Worm (Caenorhabditis elegans) whole organism, L3 larva: ENCODE results near the gene F21D5.4.

ENCODE experiments used
- R02D3.7 ChIP-seq: fragments of 150-350 bp; optimal IDR thresholded peaks from 2 replicates; lab custom pipeline; 2014; ENCODE audit warnings: missing biosample characterization, missing genetic modification characterization
- ZK546.5 ChIP-seq: sonication (generic microtip); optimal IDR thresholded peaks from 2 replicates; lab custom pipeline; 2017; ENCODE audit warnings: missing biosample characterization, missing genetic modification characterization
- ama-1 ChIP-seq: fragments of 150-350 bp; optimal IDR thresholded peaks from 2 replicates; lab custom pipeline; 2018
- ceh-28 ChIP-seq: fragments of 150-350 bp; optimal IDR thresholded peaks from 2 replicates; lab custom pipeline; 2014; ENCODE audit warnings: missing biosample characterization, missing genetic modification reagents, missing genetic modification characterization
- ceh-82 ChIP-seq: fragments of 150-350 bp; optimal IDR thresholded peaks from 2 replicates; lab custom pipeline; 2014; ENCODE audit warnings: missing biosample characterization, missing genetic modification characterization
- ceh-9 ChIP-seq: sonication (generic microtip); optimal IDR thresholded peaks from 2 replicates; lab custom pipeline; 2018; ENCODE audit warnings: missing biosample characterization, missing genetic modification characterization
- daf-12 ChIP-seq: fragments of 150-350 bp; optimal IDR thresholded peaks from 2 replicates; lab custom pipeline; 2014; ENCODE audit warnings: missing biosample characterization, missing genetic modification reagents, missing genetic modification characterization
- egl-27 ChIP-seq: sonication (generic microtip); optimal IDR thresholded peaks from 4 replicates; lab custom pipeline; 2017; ENCODE audit warnings: missing biosample characterization, missing genetic modification reagents, missing genetic modification characterization
- egl-5 ChIP-seq: fragments of 150-350 bp; optimal IDR thresholded peaks from 2 replicates; lab custom pipeline; 2017; ENCODE audit warnings: missing biosample characterization, missing genetic modification reagents, missing genetic modification characterization, inconsistent platforms
- elt-1 ChIP-seq: fragments of 150-350 bp; optimal IDR thresholded peaks from 2 replicates; lab custom pipeline; 2014; ENCODE audit warnings: missing biosample characterization, missing genetic modification characterization
- elt-2 ChIP-seq: sonication (generic microtip); optimal IDR thresholded peaks from 2 replicates; lab custom pipeline; 2016; ENCODE audit warnings: missing genetic modification reagents, mild to moderate bottlenecking, missing genetic modification characterization, missing compliant biosample characterization
- elt-3 ChIP-seq, 3 experiments: fragments of 150-350 bp in 1 of 3; sonication (generic microtip) in 2 of 3; optimal IDR thresholded peaks; 2 replicates in 2 of 3; 4 replicates in 1 of 3; lab custom pipeline; 2014 to 2017; ENCODE audit warnings: missing biosample characterization in 3 of 3, missing genetic modification characterization in 3 of 3
- eor-1 ChIP-seq, 2 experiments: fragments of 150-350 bp; optimal IDR thresholded peaks; 2 replicates each; lab custom pipeline; 2014 to 2018; ENCODE audit warnings: missing biosample characterization in 2 of 2, missing genetic modification characterization in 2 of 2
- fkh-10 ChIP-seq: sonication (generic microtip); optimal IDR thresholded peaks from 2 replicates; lab custom pipeline; 2017; ENCODE audit warnings: missing biosample characterization, missing genetic modification reagents, missing genetic modification characterization
- fkh-2 ChIP-seq: fragments of 150-350 bp; optimal IDR thresholded peaks from 2 replicates; lab custom pipeline; 2014; ENCODE audit warnings: missing biosample characterization, missing genetic modification reagents, missing genetic modification characterization
- fos-1 ChIP-seq: fragments of 150-350 bp; optimal IDR thresholded peaks from 2 replicates; lab custom pipeline; 2014; ENCODE audit warnings: missing biosample characterization, missing genetic modification characterization
- hmg-11 ChIP-seq: sonication (generic microtip); optimal IDR thresholded peaks from 2 replicates; lab custom pipeline; 2016; ENCODE audit warnings: missing genetic modification characterization, missing compliant biosample characterization
- jun-1 ChIP-seq: fragments of 150-350 bp; optimal IDR thresholded peaks from 2 replicates; lab custom pipeline; 2014; ENCODE audit warnings: missing biosample characterization, missing genetic modification reagents, missing genetic modification characterization
- lin-15B ChIP-seq: fragments of 150-350 bp; optimal IDR thresholded peaks from 2 replicates; lab custom pipeline; 2014; ENCODE audit warnings: missing biosample characterization, missing genetic modification characterization
- lin-39 ChIP-seq: fragments of 150-350 bp; optimal IDR thresholded peaks from 2 replicates; lab custom pipeline; 2018; ENCODE audit warnings: missing biosample characterization, missing genetic modification reagents, missing genetic modification characterization
- lsy-12 ChIP-seq: sonication (generic microtip); optimal IDR thresholded peaks from 2 replicates; lab custom pipeline; 2016; ENCODE audit warnings: mild to moderate bottlenecking, missing genetic modification characterization, missing compliant biosample characterization
- mdl-1 ChIP-seq: fragments of 150-350 bp; optimal IDR thresholded peaks from 2 replicates; lab custom pipeline; 2014; ENCODE audit warnings: missing biosample characterization, missing genetic modification characterization
- mml-1 ChIP-seq: fragments of 150-350 bp; sonication (generic microtip); optimal IDR thresholded peaks from 3 replicates; lab custom pipeline; 2014; ENCODE audit warnings: missing biosample characterization, missing genetic modification characterization
- nfya-1 ChIP-seq: sonication (generic microtip); optimal IDR thresholded peaks from 2 replicates; lab custom pipeline; 2017; ENCODE audit warnings: missing genetic modification characterization, mild to moderate bottlenecking, missing compliant biosample characterization, antibody characterized with exemption, moderate library complexity; ENCODE audit not compliant: insufficient read depth
- nhr-11 ChIP-seq: fragments of 150-350 bp; optimal IDR thresholded peaks from 2 replicates; lab custom pipeline; 2014; ENCODE audit warnings: missing biosample characterization, missing genetic modification characterization
- nhr-12 ChIP-seq: fragments of 150-350 bp; optimal IDR thresholded peaks from 2 replicates; lab custom pipeline; 2014; ENCODE audit warnings: missing biosample characterization, missing genetic modification characterization
- nhr-23 ChIP-seq: fragments of 150-350 bp; optimal IDR thresholded peaks from 2 replicates; lab custom pipeline; 2014; ENCODE audit warnings: missing biosample characterization, missing genetic modification reagents, missing genetic modification characterization
- nhr-237 ChIP-seq: fragments of 150-350 bp; optimal IDR thresholded peaks from 2 replicates; lab custom pipeline; 2014; ENCODE audit warnings: missing biosample characterization, missing genetic modification characterization
- nhr-25 ChIP-seq: sonication (generic microtip); optimal IDR thresholded peaks from 2 replicates; lab custom pipeline; 2017; ENCODE audit warnings: missing biosample characterization, missing genetic modification characterization
- nhr-28 ChIP-seq: fragments of 150-350 bp; optimal IDR thresholded peaks from 2 replicates; lab custom pipeline; 2014; ENCODE audit warnings: missing biosample characterization, missing genetic modification characterization
- nhr-43 ChIP-seq: sonication (generic microtip); optimal IDR thresholded peaks from 2 replicates; lab custom pipeline; 2016; ENCODE audit warnings: mild to moderate bottlenecking, missing genetic modification characterization, missing compliant biosample characterization; ENCODE audit not compliant: poor library complexity, severe bottlenecking
- nhr-67 ChIP-seq: fragments of 150-350 bp; optimal IDR thresholded peaks from 2 replicates; lab custom pipeline; 2014; ENCODE audit warnings: missing biosample characterization, missing genetic modification characterization
- nhr-77 ChIP-seq: fragments of 150-350 bp; optimal IDR thresholded peaks from 2 replicates; lab custom pipeline; 2014; ENCODE audit warnings: missing biosample characterization, missing genetic modification characterization
- pha-4 ChIP-seq: fragments of 150-350 bp; optimal IDR thresholded peaks from 2 replicates; lab custom pipeline; 2014; ENCODE audit warnings: missing biosample characterization, missing genetic modification reagents, missing genetic modification characterization
- pqm-1 ChIP-seq: fragments of 150-350 bp; optimal IDR thresholded peaks from 2 replicates; lab custom pipeline; 2017; ENCODE audit warnings: missing biosample characterization, missing genetic modification characterization, inconsistent platforms
- sea-2 ChIP-seq: fragments of 150-350 bp; sonication (generic microtip); optimal IDR thresholded peaks from 4 replicates; lab custom pipeline; 2014; ENCODE audit warnings: missing biosample characterization, missing genetic modification reagents, missing genetic modification characterization
- skn-1 ChIP-seq: fragments of 150-350 bp; optimal IDR thresholded peaks from 2 replicates; lab custom pipeline; 2014; ENCODE audit warnings: missing biosample characterization, missing genetic modification characterization
- snpc-4 ChIP-seq: fragments of 150-350 bp; optimal IDR thresholded peaks from 2 replicates; lab custom pipeline; 2014; ENCODE audit warnings: missing biosample characterization, missing genetic modification characterization
- tbx-2 ChIP-seq: sonication (generic microtip); optimal IDR thresholded peaks from 2 replicates; lab custom pipeline; 2016; ENCODE audit warnings: mild to moderate bottlenecking, missing genetic modification characterization, missing compliant biosample characterization
- zag-1 ChIP-seq: fragments of 150-350 bp; optimal IDR thresholded peaks from 2 replicates; lab custom pipeline; 2014; ENCODE audit warnings: missing biosample characterization, missing genetic modification characterization

Gene F21D5.4

DNA sequence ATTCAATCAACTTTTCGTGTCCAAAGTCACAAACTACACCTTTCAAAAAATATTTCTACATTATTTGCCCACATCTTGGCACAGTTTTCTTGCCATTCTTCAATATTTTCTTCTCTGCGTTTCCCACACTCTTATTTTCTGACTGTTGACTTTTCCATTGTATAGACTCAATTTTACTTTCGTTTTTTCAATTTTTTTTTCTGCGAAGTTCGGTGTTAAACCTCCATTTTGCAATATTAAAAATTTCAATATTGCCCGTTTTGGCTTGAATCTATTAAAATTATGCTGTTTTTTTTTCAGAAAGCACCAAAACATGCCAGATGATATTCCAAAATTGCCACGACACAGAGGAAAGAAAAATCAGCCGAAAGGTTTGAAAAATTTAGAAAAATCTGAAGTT is 26.7 kb downstream of the F21D5.4 start, which contains the start of gene cdc-50.B:
TSS of gene cdc-50.B (plus strand) at position 301 of the 400 bp plus-strand sequence.
- TF ChIP-seq pha-4 (tag; lab: Kevin White, UChicago) = peak; percentile 84
- no peak for TF ChIP-seq ceh-28 (tag; lab: Kevin White, UChicago)
- no peak for TF ChIP-seq elt-3 (tag; optimal IDR thresholded peaks at IDR 0.05; lab: Kevin White, UChicago)
- TF ChIP-seq, all 47 proteins: peak for 1

DNA sequence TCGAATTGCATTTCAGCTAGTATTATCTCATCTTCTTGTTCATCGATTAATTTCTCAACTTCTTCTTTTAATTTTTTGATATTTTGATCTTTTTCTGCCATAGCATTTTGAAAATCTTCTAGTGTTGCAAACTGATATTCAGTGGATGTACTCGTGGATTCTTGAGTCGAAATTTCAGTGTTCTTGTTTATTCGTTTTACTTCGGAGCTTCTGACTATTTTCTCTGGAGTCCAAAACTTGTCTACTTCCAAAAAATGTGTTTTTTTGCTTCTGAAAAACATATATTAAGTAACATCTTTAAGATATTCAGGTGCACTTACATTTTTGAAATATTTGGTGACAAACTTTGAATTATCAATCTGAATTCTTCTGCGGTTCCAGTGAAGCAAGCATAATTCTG is 31.7 kb downstream of the F21D5.4 start, which contains the start of gene F20C5.5:
TSS of gene F20C5.5 (minus strand) at position 101 of the 400 bp plus-strand sequence.
- TF ChIP-seq snpc-4 (tag; lab: Kevin White, UChicago) = no peak
- no peak for TF ChIP-seq lin-15B (tag; lab: Kevin White, UChicago)
- no peak for TF ChIP-seq nhr-23
- no peak for TF ChIP-seq elt-1 (tag; lab: Kevin White, UChicago)
- no peak for TF ChIP-seq ama-1 (lab: Kevin White, UChicago)
- TF ChIP-seq nhr-12 (tag; lab: Kevin White, UChicago) = no peak

DNA sequence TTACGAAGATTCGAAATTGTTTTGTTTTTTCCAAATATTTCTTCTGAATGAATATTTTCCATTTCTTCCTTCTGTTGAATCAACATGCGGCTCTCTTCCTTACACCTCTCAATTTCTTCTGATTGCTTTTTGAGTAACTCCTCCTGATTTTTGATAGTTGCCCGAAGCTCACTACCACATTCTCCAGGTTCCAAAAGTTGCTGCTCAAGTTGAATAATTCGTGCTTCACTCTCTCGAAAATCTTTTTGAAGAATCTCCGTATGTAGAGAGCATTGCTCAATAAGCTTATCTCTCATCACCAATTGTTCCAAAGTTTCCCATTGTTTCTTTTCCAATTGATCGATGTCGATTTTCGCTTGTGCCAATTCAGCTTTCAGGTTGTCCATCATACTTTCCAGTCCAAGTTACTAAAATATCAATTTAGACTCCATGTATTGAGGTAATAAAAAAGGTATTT is 34.9 kb downstream of the F21D5.4 start, which contains the start of gene F20C5.6:
TSS of gene F20C5.6 (minus strand) at position 407 of the 457 bp plus-strand sequence.
- TF ChIP-seq ceh-9 (tag; lab: Kevin White, UChicago) (no peak), pha-4 (tag; lab: Kevin White, UChicago) (no peak), sea-2 (no peak), jun-1 (tag; lab: Kevin White, UChicago) (no peak), lsy-12 (tag; lab: Kevin White, UChicago) (no peak), nhr-67 (tag; lab: Kevin White, UChicago) (no peak), nhr-12 (tag; lab: Kevin White, UChicago) (no peak), skn-1 (tag; lab: Kevin White, UChicago) (no peak), fos-1 (tag; lab: Kevin White, UChicago) (no peak), nfya-1 (tag; lab: Kevin White, UChicago) (no peak), fkh-2 (tag; lab: Kevin White, UChicago) (no peak), mdl-1 (tag; lab: Kevin White, UChicago) (no peak), pqm-1 (tag; lab: Kevin White, UChicago) (no peak), zag-1 (tag; lab: Kevin White, UChicago) (no peak), ZK546.5 (tag; lab: Kevin White, UChicago) (no peak), tbx-2 (no peak), nhr-11 (tag; lab: Kevin White, UChicago) (no peak), elt-3 (tag; optimal IDR thresholded peaks at IDR 0.05; lab: Kevin White, UChicago) (no peak), hmg-11 (tag; lab: Kevin White, UChicago) (no peak), elt-2 (no peak)

DNA sequence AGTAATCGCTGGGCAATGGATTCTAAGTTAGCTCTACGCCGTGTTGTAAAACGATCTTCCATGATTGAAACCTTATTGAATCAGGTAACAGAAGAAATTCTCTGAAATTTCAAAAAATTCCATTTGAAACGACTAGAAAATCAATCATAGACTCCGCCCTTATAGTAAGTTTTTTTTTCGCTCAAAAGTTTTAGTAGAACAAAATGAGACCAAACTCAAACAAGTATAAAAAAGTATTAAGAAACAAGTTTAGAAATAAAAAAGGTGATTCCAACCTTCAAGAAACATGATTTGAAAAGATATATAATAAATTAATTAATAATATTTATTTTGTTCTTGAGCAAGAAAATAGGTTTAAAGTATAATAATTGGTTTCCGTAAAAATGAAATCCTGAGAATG is 40.2 kb downstream of the F21D5.4 start, which contains the start of gene C33D9.6:
TSS of gene C33D9.6 (minus strand) at position 101 of the 400 bp plus-strand sequence.
- TF ChIP-seq fkh-10 (GFP tag; lab: Kevin White, UChicago) (no peak), ceh-28 (tag; lab: Kevin White, UChicago) (no peak), fkh-2 (tag; lab: Kevin White, UChicago) (no peak), eor-1 (tag; optimal IDR thresholded peaks at IDR 0.05; lab: Kevin White, UChicago) (no peak), mdl-1 (tag; lab: Kevin White, UChicago) (no peak), snpc-4 (tag; lab: Kevin White, UChicago) (no peak), mml-1 (tag; lab: Kevin White, UChicago) (no peak), nhr-77 (tag; lab: Kevin White, UChicago) (no peak), ama-1 (lab: Kevin White, UChicago) (no peak), fos-1 (tag; lab: Kevin White, UChicago) (no peak), sea-2 (no peak)

DNA sequence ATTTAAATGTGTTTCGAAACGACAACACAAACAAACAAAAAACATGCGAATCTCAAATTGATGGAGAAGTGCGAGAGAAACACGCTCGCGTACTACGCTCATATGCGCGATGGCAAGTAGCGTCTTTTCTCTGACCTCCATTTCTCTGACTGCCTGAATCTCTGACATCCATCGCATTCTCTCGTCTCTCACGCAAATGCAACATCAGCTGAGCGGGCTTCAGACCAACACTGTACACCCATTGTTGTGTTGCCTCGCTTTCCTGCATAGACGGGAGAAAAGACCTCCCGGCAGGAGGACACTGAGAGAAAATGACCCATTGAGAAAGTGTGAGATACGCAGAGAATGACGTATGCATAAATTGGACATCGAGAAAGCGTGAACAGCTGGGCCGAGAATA is 44.3 kb downstream of the F21D5.4 start:
- TF ChIP-seq lin-39 (tag; lab: Kevin White, UChicago) (peak; percentile 93), tbx-2 (no peak), eor-1 (tag; optimal IDR thresholded peaks at IDR 0.05; lab: Kevin White, UChicago) (no peak), nhr-77 (tag; lab: Kevin White, UChicago) (no peak), daf-12 (no peak), lin-15B (tag; lab: Kevin White, UChicago) (peak; percentile 14), snpc-4 (tag; lab: Kevin White, UChicago) (peak; percentile 23), ceh-82 (no peak), ZK546.5 (tag; lab: Kevin White, UChicago) (no peak), egl-27 (tag; lab: Kevin White, UChicago) (peak; percentile 47), mdl-1 (tag; lab: Kevin White, UChicago) (no peak), nhr-25 (peak; percentile 95), nfya-1 (tag; lab: Kevin White, UChicago) (peak; percentile 59), nhr-12 (tag; lab: Kevin White, UChicago) (no peak), nhr-23 (peak; percentile 91), pha-4 (tag; lab: Kevin White, UChicago) (peak; percentile 52), ceh-28 (tag; lab: Kevin White, UChicago) (peak; percentile 69), egl-5 (tag; lab: Kevin White, UChicago) (peak; percentile 55), jun-1 (tag; lab: Kevin White, UChicago) (peak; percentile 59), elt-1 (tag; lab: Kevin White, UChicago) (peak; percentile 41), nhr-28 (tag; lab: Kevin White, UChicago) (no peak), nhr-237 (tag; lab: Kevin White, UChicago) (no peak), ceh-9 (tag; lab: Kevin White, UChicago) (no peak), elt-2 (peak; percentile 44), lsy-12 (tag; lab: Kevin White, UChicago) (peak; percentile 43), nhr-43 (tag; lab: Kevin White, UChicago) (peak; percentile 53), fos-1 (tag; lab: Kevin White, UChicago) (no peak), elt-3 (tag; optimal IDR thresholded peaks at IDR 0.05; lab: Kevin White, UChicago) (no peak), R02D3.7 (tag; lab: Kevin White, UChicago) (peak; percentile 38)
